Worm (Caenorhabditis elegans) whole organism, L4/young adult: ENCODE results near the gene ddx-17.

ENCODE experiments used
- dao-5 ChIP-seq: sonication (generic microtip); optimal IDR thresholded peaks from 2 replicates; lab custom pipeline; 2016; ENCODE audit warnings: missing genotype, missing genetic modification characterization, moderate library complexity, missing compliant biosample characterization
- him-1 ChIP-seq: sonication (generic microtip); optimal IDR thresholded peaks from 2 replicates; lab custom pipeline; 2016; ENCODE audit warnings: missing genotype, missing genetic modification reagents, missing genetic modification characterization, missing compliant biosample characterization

ce11 chrV:14033649-14034048, 21.8 kb upstream of the ddx-17 start, which contains the start of gene ins-10:
- TF ChIP-seq dao-5 (no peak), him-1 (tag; lab: Kevin White, UChicago) (no peak)
